Fruit fly (Drosophila melanogaster) whole organism, embryonic: ENCODE data around the gene E2f1.
A peak's percentile ranks its signal among the peaks of the same experiment; 100 is the strongest.

ENCODE experiments used
- Adf1 ChIP-seq: fragments of 200-800 bp; sonication (Bioruptor generic); IDR thresholded peaks from 2 replicates; pipeline ENCODE4 v1.3.6; 2022; ENCODE audit warnings: missing biosample characterization, missing genetic modification characterization
- CG10147 ChIP-seq: fragments of 200-800 bp; sonication (Bioruptor generic); optimal IDR thresholded peaks from 2 replicates; lab custom pipeline; 2019; ENCODE audit warnings: missing biosample characterization, mild to moderate bottlenecking, missing genetic modification characterization, moderate library complexity
- CG10209 ChIP-seq: fragments of 200-800 bp; sonication (Bioruptor generic); optimal IDR thresholded peaks from 3 replicates; lab custom pipeline; 2017; ENCODE audit warnings: missing biosample characterization, mild to moderate bottlenecking, missing genetic modification characterization, missing genetic modification reagents
- CG1024 ChIP-seq: fragments of 200-800 bp; sonication (Bioruptor generic); IDR thresholded peaks from 2 replicates; pipeline ENCODE4 v1.3.6; 2022; ENCODE audit warnings: missing biosample characterization, missing genetic modification characterization
- CG10274 ChIP-seq: fragments of 200-800 bp; sonication (Bioruptor generic); optimal IDR thresholded peaks from 3 replicates; lab custom pipeline; 2017; ENCODE audit warnings: missing biosample characterization, mild to moderate bottlenecking, missing genetic modification characterization
- CG10366 ChIP-seq: fragments of 200-800 bp; sonication (Bioruptor generic); IDR thresholded peaks from 2 replicates; pipeline ENCODE4 v1.3.6; 2022; ENCODE audit warnings: missing biosample characterization, missing genetic modification characterization
- CG10565 ChIP-seq: fragments of 200-800 bp; sonication (Bioruptor generic); optimal IDR thresholded peaks from 3 replicates; lab custom pipeline; 2016; ENCODE audit warnings: missing biosample characterization, mild to moderate bottlenecking, missing genetic modification characterization
- CG11085 ChIP-seq: fragments of 200-800 bp; sonication (Bioruptor generic); IDR thresholded peaks from 2 replicates; pipeline ENCODE4 v1.3.6; 2022; ENCODE audit warnings: missing biosample characterization, missing genetic modification characterization
- CG11696 ChIP-seq: fragments of 200-800 bp; sonication (Bioruptor generic); IDR thresholded peaks from 2 replicates; pipeline ENCODE4 v1.3.6; 2022; ENCODE audit warnings: missing biosample characterization, missing genetic modification characterization
- CG12155 ChIP-seq: fragments of 200-800 bp; sonication (Bioruptor generic); optimal IDR thresholded peaks from 3 replicates; lab custom pipeline; 2016; ENCODE audit warnings: missing biosample characterization, missing genetic modification characterization
- CG12219 ChIP-seq: fragments of 200-800 bp; sonication (Bioruptor generic); optimal IDR thresholded peaks from 3 replicates; lab custom pipeline; 2018; ENCODE audit warnings: missing biosample characterization, mild to moderate bottlenecking, missing genetic modification characterization
- CG2199 ChIP-seq: fragments of 200-800 bp; sonication (Bioruptor generic); IDR thresholded peaks from 3 replicates; pipeline ENCODE4 v1.3.6; 2022; ENCODE audit warnings: missing biosample characterization, missing genetic modification characterization
- CG2202 ChIP-seq: fragments of 200-800 bp; sonication (Bioruptor generic); optimal IDR thresholded peaks from 2 replicates; lab custom pipeline; 2018; ENCODE audit warnings: missing biosample characterization, mild to moderate bottlenecking, missing genetic modification characterization
- CG32532 ChIP-seq: fragments of 200-800 bp; sonication (Bioruptor generic); IDR thresholded peaks from 2 replicates; pipeline ENCODE4 v1.3.6; 2022; ENCODE audit warnings: missing biosample characterization, missing genetic modification characterization
- CG3281 ChIP-seq: fragments of 200-800 bp; sonication (Bioruptor generic); optimal IDR thresholded peaks from 3 replicates; lab custom pipeline; 2017; ENCODE audit warnings: missing biosample characterization, mild to moderate bottlenecking, missing genetic modification characterization
- CG4282 ChIP-seq: fragments of 200-800 bp; sonication (Bioruptor generic); optimal IDR thresholded peaks from 2 replicates; lab custom pipeline; 2016; ENCODE audit warnings: missing biosample characterization, missing genetic modification characterization
- CG4360 ChIP-seq: fragments of 200-800 bp; sonication (Bioruptor generic); IDR thresholded peaks from 2 replicates; pipeline ENCODE4 v1.3.6; 2022; ENCODE audit warnings: missing biosample characterization, missing genetic modification characterization
- CG6175 ChIP-seq: fragments of 200-800 bp; sonication (Bioruptor generic); IDR thresholded peaks from 3 replicates; pipeline ENCODE4 v1.3.6; 2022; ENCODE audit warnings: missing biosample characterization, missing genetic modification characterization
- CG8089 ChIP-seq: fragments of 200-800 bp; sonication (Bioruptor generic); optimal IDR thresholded peaks from 3 replicates; lab custom pipeline; 2016; ENCODE audit warnings: missing biosample characterization, missing genetic modification characterization
- CHES-1-like ChIP-seq: fragments of 200-800 bp; sonication (Bioruptor generic); optimal IDR thresholded peaks from 2 replicates; lab custom pipeline; 2016; ENCODE audit warnings: missing biosample characterization, missing genetic modification characterization
- CrebB ChIP-seq: fragments of 200-800 bp; sonication (Bioruptor generic); optimal IDR thresholded peaks from 3 replicates; lab custom pipeline; 2018; ENCODE audit warnings: missing biosample characterization, mild to moderate bottlenecking, missing genetic modification characterization
- D ChIP-seq, 2 experiments: fragments of 200-800 bp in 1 of 2; fragments of >200 bp in 1 of 2; sonication (Bioruptor generic) in 1 of 2; optimal IDR thresholded peaks; 2 replicates in 1 of 2; 3 replicates in 1 of 2; lab custom pipeline; 2017; ENCODE audit warnings: mild to moderate bottlenecking in 1 of 2, missing biosample characterization in 1 of 2, missing genetic modification characterization in 1 of 2, missing genetic modification reagents in 1 of 2
- Ets97D ChIP-seq: fragments of 200-800 bp; sonication (Bioruptor generic); optimal IDR thresholded peaks from 3 replicates; lab custom pipeline; 2016; ENCODE audit warnings: missing biosample characterization, missing genetic modification characterization
- Fer3 ChIP-seq: fragments of 200-800 bp; sonication (Bioruptor generic); optimal IDR thresholded peaks from 2 replicates; lab custom pipeline; 2018; ENCODE audit warnings: missing biosample characterization, mild to moderate bottlenecking, missing genetic modification characterization, moderate library complexity
- Gug ChIP-seq: fragments of 200-800 bp; sonication (Bioruptor generic); IDR thresholded peaks from 4 replicates; pipeline ENCODE4 v1.3.6; 2022; ENCODE audit warnings: missing biosample characterization, missing genetic modification characterization
- HLHmδ ChIP-seq: fragments of 200-800 bp; sonication (Bioruptor generic); optimal IDR thresholded peaks from 2 replicates; lab custom pipeline; 2018; ENCODE audit warnings: missing biosample characterization, mild to moderate bottlenecking, missing genetic modification characterization, moderate library complexity
- Hr78 ChIP-seq, 2 experiments: fragments of 200-800 bp in 1 of 2; fragments of >200 bp in 1 of 2; sonication (Bioruptor generic) in 1 of 2; optimal IDR thresholded peaks; 2 replicates each; lab custom pipeline; 2017 to 2019; ENCODE audit warnings: missing biosample characterization in 2 of 2, missing genetic modification characterization in 2 of 2, mild to moderate bottlenecking in 1 of 2, moderate library complexity in 1 of 2
- Kr ChIP-seq: fragments of 200-800 bp; sonication (Bioruptor generic); optimal IDR thresholded peaks from 2 replicates; lab custom pipeline; 2017; ENCODE audit warnings: missing biosample characterization, mild to moderate bottlenecking, missing genetic modification characterization
- Max ChIP-seq: fragments of 200-800 bp; sonication (Bioruptor generic); optimal IDR thresholded peaks from 2 replicates; lab custom pipeline; 2016; ENCODE audit warnings: missing biosample characterization, mild to moderate bottlenecking, missing genetic modification characterization
- Sox102F ChIP-seq: fragments of 200-800 bp; sonication (Bioruptor generic); optimal IDR thresholded peaks from 2 replicates; lab custom pipeline; 2018; ENCODE audit warnings: missing biosample characterization, mild to moderate bottlenecking, missing genetic modification characterization, moderate library complexity
- ara ChIP-seq: fragments of 200-800 bp; sonication (Bioruptor generic); IDR thresholded peaks from 2 replicates; pipeline ENCODE4 v1.3.6; 2022; ENCODE audit warnings: missing biosample characterization, missing genetic modification characterization
- danr ChIP-seq: fragments of 200-800 bp; sonication (Bioruptor generic); IDR thresholded peaks from 2 replicates; pipeline ENCODE4 v1.3.6; 2022; ENCODE audit warnings: missing biosample characterization, missing genetic modification characterization
- dmrt99B ChIP-seq: fragments of 200-800 bp; sonication (Bioruptor generic); optimal IDR thresholded peaks from 2 replicates; lab custom pipeline; 2018; ENCODE audit warnings: missing biosample characterization, mild to moderate bottlenecking, missing genetic modification characterization, moderate library complexity
- exex ChIP-seq: fragments of 200-800 bp; sonication (Bioruptor generic); optimal IDR thresholded peaks from 4 replicates; lab custom pipeline; 2018; ENCODE audit warnings: missing biosample characterization, mild to moderate bottlenecking, missing genetic modification characterization, moderate library complexity
- fu2 ChIP-seq: fragments of 200-800 bp; sonication (Bioruptor generic); optimal IDR thresholded peaks from 2 replicates; lab custom pipeline; 2016; ENCODE audit warnings: missing biosample characterization, missing genetic modification characterization
- gfzf ChIP-seq: fragments of 200-800 bp; sonication (Bioruptor generic); optimal IDR thresholded peaks from 2 replicates; lab custom pipeline; 2016; ENCODE audit warnings: missing biosample characterization, mild to moderate bottlenecking, missing genetic modification characterization, moderate library complexity
- grn ChIP-seq: fragments of 200-800 bp; sonication (Bioruptor generic); optimal IDR thresholded peaks from 3 replicates; lab custom pipeline; 2017; ENCODE audit warnings: missing biosample characterization, missing genetic modification characterization
- nmo ChIP-seq: fragments of 200-800 bp; sonication (Bioruptor generic); optimal IDR thresholded peaks from 2 replicates; lab custom pipeline; 2018; ENCODE audit warnings: missing biosample characterization, mild to moderate bottlenecking, missing genetic modification characterization, moderate library complexity
- nom ChIP-seq: fragments of 200-800 bp; sonication (Bioruptor generic); optimal IDR thresholded peaks from 2 replicates; lab custom pipeline; 2017; ENCODE audit warnings: missing biosample characterization, missing genetic modification characterization, mild to moderate bottlenecking, moderate library complexity, missing genetic modification reagents
- pita ChIP-seq: fragments of 200-800 bp; sonication (Bioruptor generic); optimal IDR thresholded peaks from 2 replicates; lab custom pipeline; 2017; ENCODE audit warnings: missing biosample characterization, mild to moderate bottlenecking, missing genetic modification characterization
- pros ChIP-seq: fragments of 200-800 bp; sonication (Bioruptor generic); optimal IDR thresholded peaks from 3 replicates; lab custom pipeline; 2019; ENCODE audit warnings: missing biosample characterization, mild to moderate bottlenecking, missing genetic modification characterization, moderate library complexity
- pzg ChIP-seq: fragments of 200-800 bp; sonication (Bioruptor generic); optimal IDR thresholded peaks from 3 replicates; lab custom pipeline; 2018; ENCODE audit warnings: missing biosample characterization, mild to moderate bottlenecking, missing genetic modification characterization, moderate library complexity
- seq ChIP-seq: fragments of 200-800 bp; sonication (Bioruptor generic); IDR thresholded peaks from 2 replicates; pipeline ENCODE4 v1.3.6; 2022; ENCODE audit warnings: missing biosample characterization, missing genetic modification characterization
- sim ChIP-seq: fragments of 200-800 bp; sonication (Bioruptor generic); IDR thresholded peaks from 2 replicates; pipeline ENCODE4 v1.3.6; 2022; ENCODE audit warnings: missing biosample characterization, missing genetic modification characterization
- tap ChIP-seq: fragments of 200-800 bp; optimal IDR thresholded peaks from 3 replicates; lab custom pipeline; 2019; ENCODE audit warnings: missing biosample characterization, mild to moderate bottlenecking, missing genetic modification characterization, moderate library complexity
- tna ChIP-seq: fragments of 200-800 bp; sonication (Bioruptor generic); IDR thresholded peaks from 2 replicates; pipeline ENCODE4 v1.3.6; 2022; ENCODE audit warnings: missing biosample characterization, missing genetic modification characterization; ENCODE audit not compliant: partially characterized antibody
- toy ChIP-seq: fragments of 200-800 bp; sonication (Bioruptor generic); IDR thresholded peaks from 2 replicates; pipeline ENCODE4 v1.3.6; 2022; ENCODE audit warnings: missing biosample characterization, missing genetic modification characterization
- tup ChIP-seq: fragments of 200-800 bp; sonication (Bioruptor generic); optimal IDR thresholded peaks from 2 replicates; lab custom pipeline; 2016; ENCODE audit warnings: missing biosample characterization, mild to moderate bottlenecking, missing genetic modification characterization, moderate library complexity
- vnd ChIP-seq: fragments of 200-800 bp; sonication (Bioruptor generic); IDR thresholded peaks from 3 replicates; pipeline ENCODE4 v1.3.6; 2022; ENCODE audit warnings: missing biosample characterization, missing genetic modification characterization; ENCODE audit not compliant: partially characterized antibody

The E2f1 gene

dm6 chr3R:21589500-21590202 is 71.0 kb downstream of the E2f1 start (continued):
- peak; percentile 13 for TF ChIP-seq CG12155
- TF ChIP-seq tna (GFP tag; lab: Robert Waterston, UW): 0 out of 2 replicates have a peak, but pooled peaks have one; percentile 30
- no peak for TF ChIP-seq pros (GFP tag; lab: Kevin White, UChicago)
- TF ChIP-seq CG10366: no peak; the same call in 1 of the 2 replicates
- TF ChIP-seq CG2199 (GFP tag; lab: Robert Waterston, UW): peak; percentile 91
- no peak for TF ChIP-seq CG4282 (GFP tag; lab: Kevin White, UChicago)
- TF ChIP-seq CG3281 (GFP tag; lab: Kevin White, UChicago): peak; percentile 0
- no peak for TF ChIP-seq CG32532 (GFP tag; lab: Robert Waterston, UW)
- TF ChIP-seq tup: no peak
- TF ChIP-seq gfzf (GFP tag; lab: Kevin White, UChicago): no peak
- TF ChIP-seq grn (GFP tag; lab: Kevin White, UChicago): no peak
- TF ChIP-seq ara (GFP tag; lab: Robert Waterston, UW): no peak
- no peak for TF ChIP-seq CG8089
- peak; percentile 95 for TF ChIP-seq CG4360 (GFP tag; lab: Robert Waterston, UW)
- no peak for TF ChIP-seq danr (GFP tag; lab: Robert Waterston, UW)
- no peak for TF ChIP-seq Hr78 (GFP tag; optimal IDR thresholded peaks at IDR 0.05; lab: Kevin White, UChicago)
- no peak for TF ChIP-seq Max (GFP tag; lab: Kevin White, UChicago)
- no peak for TF ChIP-seq pzg
- TF ChIP-seq sim: no peak
- TF ChIP-seq CG2202: no peak
- no peak for TF ChIP-seq CG10274
- no peak for TF ChIP-seq CG11085 (GFP tag; lab: Robert Waterston, UW)
- no peak for TF ChIP-seq toy (GFP tag; lab: Robert Waterston, UW)
- no peak for TF ChIP-seq CrebB (tag; lab: Kevin White, UChicago)
- TF ChIP-seq pita (GFP tag; lab: Kevin White, UChicago): no peak
- peak; percentile 52 for TF ChIP-seq dmrt99B (tag; lab: Kevin White, UChicago)
- no peak for TF ChIP-seq tap (tag; lab: Kevin White, UChicago)
- no peak for TF ChIP-seq Ets97D (GFP tag; lab: Kevin White, UChicago)
- TF ChIP-seq CG11696 (GFP tag; lab: Robert Waterston, UW): peak; percentile 76; the same call in 1 of the 2 replicates
- TF ChIP-seq Kr: no peak
- TF ChIP-seq vnd (GFP tag; lab: Robert Waterston, UW): peak; percentile 57
- no peak for TF ChIP-seq CG1024 (GFP tag; lab: Robert Waterston, UW)
- TF ChIP-seq D (optimal IDR thresholded peaks at IDR 0.05; lab: Kevin White, UChicago): no peak
- TF ChIP-seq D (GFP tag; optimal IDR thresholded peaks at IDR 0.05; lab: Kevin White, UChicago): peak; percentile 16
- TF ChIP-seq HLHmδ (GFP tag; lab: Kevin White, UChicago): no peak
- TF ChIP-seq seq (GFP tag; lab: Robert Waterston, UW): no peak
- TF ChIP-seq Sox102F (GFP tag; lab: Kevin White, UChicago): peak; percentile 47
- no peak for TF ChIP-seq CG12219 (GFP tag; lab: Kevin White, UChicago)
- no peak for TF ChIP-seq CHES-1-like
- no peak for TF ChIP-seq nmo (GFP tag; lab: Kevin White, UChicago)
- TF ChIP-seq fu2: no peak
- no peak for TF ChIP-seq exex
- TF ChIP-seq CG10565: no peak
- TF ChIP-seq Fer3 (tag; lab: Kevin White, UChicago): peak; percentile 16
- no peak for TF ChIP-seq CG10147 (GFP tag; lab: Kevin White, UChicago)
- TF ChIP-seq Adf1 (GFP tag; lab: Robert Waterston, UW): no peak
- no peak for TF ChIP-seq CG10209 (GFP tag; lab: Kevin White, UChicago)
- TF ChIP-seq Gug (GFP tag; lab: Robert Waterston, UW): no peak
- no peak for TF ChIP-seq nom
- TF ChIP-seq CG6175 (GFP tag; lab: Robert Waterston, UW): no peak
